Fruit fly (Drosophila melanogaster): Measurements from ENCODE around the gene CG42816.

The CG42816 gene

DNA sequence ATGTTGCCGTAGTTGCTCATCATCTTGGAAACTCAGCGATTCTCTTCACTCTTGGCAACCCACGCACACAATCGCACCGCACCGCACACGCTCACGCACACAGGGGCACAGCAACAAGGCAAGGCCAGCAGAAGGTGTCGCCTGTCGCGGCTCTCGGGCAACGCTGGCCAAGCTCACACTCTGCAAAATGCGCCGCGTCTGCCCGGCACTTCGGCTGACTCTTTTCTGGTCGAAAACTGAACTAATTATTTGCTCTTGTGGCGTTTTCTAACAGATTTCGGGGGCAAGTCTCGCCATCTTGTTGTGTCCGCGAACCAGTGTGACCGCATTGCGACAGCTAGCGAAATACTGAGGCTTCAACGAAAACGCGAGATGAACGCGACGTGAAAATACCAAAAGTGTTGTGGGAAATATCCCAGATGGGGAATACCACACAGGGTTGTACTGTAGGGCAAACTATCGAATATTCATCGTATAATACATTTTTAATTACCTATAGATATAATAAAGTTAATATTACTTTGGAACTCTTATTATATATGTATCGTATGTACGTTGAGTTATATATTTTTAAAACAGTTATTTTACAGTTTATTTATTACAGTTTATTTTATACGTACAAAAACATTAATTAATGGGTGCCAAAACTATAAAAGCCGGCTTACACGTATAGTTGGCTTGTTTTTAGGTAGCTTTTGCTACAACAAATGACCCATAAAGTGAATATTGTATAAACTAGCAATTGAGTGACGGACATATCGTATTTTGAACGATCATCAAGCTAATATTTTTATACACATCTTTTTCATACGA is 49.0 kb upstream of the CG42816 start, which contains the start of the genes MED19 and CG7430 (continued):
- TF ChIP-seq pzg (GFP tag; optimal IDR thresholded peaks at IDR 0.05) (peak; percentile 91), HLHmδ (GFP tag; optimal IDR thresholded peaks at IDR 0.05) (peak; percentile 59), hth (optimal IDR thresholded peaks at IDR 0.05) (no peak), CG4424 (GFP tag; optimal IDR thresholded peaks at IDR 0.05) (peak; percentile 9), Bteb2 (GFP tag; optimal IDR thresholded peaks at IDR 0.05) (no peak), corto (GFP tag; optimal IDR thresholded peaks at IDR 0.05) (no peak), tup (GFP tag; optimal IDR thresholded peaks at IDR 0.05) (no peak), CG15479 (GFP tag; optimal IDR thresholded peaks at IDR 0.05) (no peak), MBD-R2 (GFP tag; IDR thresholded peaks at IDR 0.05) (peak; percentile 42; the same call in 1 of the 2 replicates), CG17802 (tag; optimal IDR thresholded peaks at IDR 0.05) (no peak), CG18599 (GFP tag; optimal IDR thresholded peaks at IDR 0.05) (no peak), CG5180 (GFP tag; optimal IDR thresholded peaks at IDR 0.05) (no peak), Atf3 (GFP tag; optimal IDR thresholded peaks at IDR 0.05) (no peak), danr (GFP tag; IDR thresholded peaks at IDR 0.05) (no peak), Mes4 (GFP tag; optimal IDR thresholded peaks at IDR 0.05) (no peak), crc (GFP tag; optimal IDR thresholded peaks at IDR 0.05) (no peak), Xrp1 (GFP tag; IDR thresholded peaks at IDR 0.05) (no peak), zfh1 (GFP tag; IDR thresholded peaks at IDR 0.05) (0 out of 3 replicates have a peak, but pooled peaks have one; percentile 23), C15 (GFP tag; IDR thresholded peaks at IDR 0.05) (no peak), CG17829 (tag; optimal IDR thresholded peaks at IDR 0.05) (peak; percentile 29), nom (GFP tag; optimal IDR thresholded peaks at IDR 0.05) (peak; percentile 70), Awh (GFP tag; IDR thresholded peaks at IDR 0.05) (no peak), zen (tag; optimal IDR thresholded peaks at IDR 0.05) (peak; percentile 61), Scr (GFP tag; IDR thresholded peaks at IDR 0.05; ENCODE audit: partially characterized antibody) (no peak; the same call in 1 of the 2 replicates), emc (GFP tag; optimal IDR thresholded peaks at IDR 0.05) (no peak), chm (GFP tag; IDR thresholded peaks at IDR 0.05) (0 out of 2 replicates have a peak, but pooled peaks have one; percentile 37), CG8290 (GFP tag; optimal IDR thresholded peaks at IDR 0.05) (peak; percentile 11), CG8290 (tag; optimal IDR thresholded peaks at IDR 0.05) (peak in 1 of 2 experiments; percentile 68), CG14860 (GFP tag; IDR thresholded peaks at IDR 0.05; ENCODE audit: partially characterized antibody) (no peak), lov (optimal IDR thresholded peaks at IDR 0.05) (no peak), lov (GFP tag; IDR thresholded peaks at IDR 0.05) (no peak), CG1792 (GFP tag; optimal IDR thresholded peaks at IDR 0.05) (no peak), CG4282 (GFP tag; optimal IDR thresholded peaks at IDR 0.05) (peak; percentile 15), wdn (GFP tag; IDR thresholded peaks at IDR 0.05) (no peak), odd (GFP tag; optimal IDR thresholded peaks at IDR 0.05) (no peak), bab2 (GFP tag; optimal IDR thresholded peaks at IDR 0.05) (no peak), shn (GFP tag; optimal IDR thresholded peaks at IDR 0.05) (no peak), caup (GFP tag; optimal IDR thresholded peaks at IDR 0.05; ENCODE audit: severe bottlenecking) (no peak), ash1 (GFP tag; optimal IDR thresholded peaks at IDR 0.05) (no peak), pum (GFP tag; optimal IDR thresholded peaks at IDR 0.05) (no peak), Hr39 (optimal IDR thresholded peaks at IDR 0.05) (no peak), CG3281 (GFP tag; optimal IDR thresholded peaks at IDR 0.05) (peak; percentile 50), Opbp (GFP tag; IDR thresholded peaks at IDR 0.05; ENCODE audit: partially characterized antibody) (peak; percentile 60; the same call in 2 of the 3 replicates), CrebB (tag; optimal IDR thresholded peaks at IDR 0.05) (peak; percentile 28), Hey (tag; optimal IDR thresholded peaks at IDR 0.05) (no peak), br (optimal IDR thresholded peaks at IDR 0.05) (no peak), CG14014 (GFP tag; IDR thresholded peaks at IDR 0.05) (no peak), CG9932 (GFP tag; IDR thresholded peaks at IDR 0.05) (peak; percentile 47), CG10462 (GFP tag; optimal IDR thresholded peaks at IDR 0.05) (no peak), ems (GFP tag; optimal IDR thresholded peaks at IDR 0.05) (no peak), lilli (GFP tag; optimal IDR thresholded peaks at IDR 0.05) (peak; percentile 6)

All from whole organism, embryonic.